Worm (Caenorhabditis elegans): Measurements from ENCODE around the gene dpy-18.

The dpy-18 gene

DNA sequence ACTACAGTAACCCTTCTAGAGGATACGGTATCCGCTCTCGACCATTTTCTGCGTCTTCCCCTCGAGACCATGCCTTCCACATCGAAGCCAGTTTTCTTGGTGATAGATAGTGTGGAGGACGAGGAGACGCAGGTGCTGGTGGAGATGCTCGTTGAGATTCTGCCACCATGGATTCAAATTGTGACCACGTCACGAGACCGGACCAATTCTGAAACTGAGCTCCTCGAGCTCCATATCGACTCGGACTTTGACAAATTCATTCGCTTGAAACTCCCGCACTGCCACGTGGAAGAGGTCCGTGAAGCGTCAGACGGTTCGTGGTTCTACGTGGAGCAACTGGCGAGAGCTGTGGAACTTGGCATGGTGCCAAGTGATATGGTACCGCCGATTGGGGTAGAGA lies 16.4 kb downstream of the dpy-18 start:
- TF ChIP-seq efl-1 (optimal IDR thresholded peaks at IDR 0.05) (no peak), efl-1 (GFP tag; optimal IDR thresholded peaks at IDR 0.05 in 1 of 2) (peak in 1 of 2 experiments; percentile 70), nhr-20 (tag; optimal IDR thresholded peaks at IDR 0.05) (no peak), lin-15B (tag; optimal IDR thresholded peaks at IDR 0.05) (no peak), hlh-4 (tag; optimal IDR thresholded peaks at IDR 0.05) (no peak)

ce11 chrIII:11360156-11360555 lies 17.6 kb downstream of the dpy-18 start, which contains the start of gene T28D6.4:
T28D6.4 (plus strand) TSS chrIII:11360456.
- no peak for TF ChIP-seq snu-23 (GFP tag; optimal IDR thresholded peaks at IDR 0.05)
- TF ChIP-seq lin-14 (GFP tag; optimal IDR thresholded peaks at IDR 0.05) = peak; percentile 3

ce11 chrIII:11359422-11359821 lies 18.4 kb downstream of the dpy-18 start:
- TF ChIP-seq pag-3 (tag; optimal IDR thresholded peaks at IDR 0.05; ENCODE audit: borderline replicate concordance, insufficient read depth) (no peak), nhr-20 (tag; optimal IDR thresholded peaks at IDR 0.05) (no peak), pax-3 (tag; optimal IDR thresholded peaks at IDR 0.05) (no peak), unc-98 (GFP tag; IDR thresholded peaks at IDR 0.05) (no peak), nhr-11 (tag; optimal IDR thresholded peaks at IDR 0.05) (no peak)

- TF ChIP-seq ceh-63 (GFP tag; optimal IDR thresholded peaks at IDR 0.05) (peak; percentile 29), aly-2 (tag; optimal IDR thresholded peaks at IDR 0.05) (no peak), alr-1 (tag; optimal IDR thresholded peaks at IDR 0.05; ENCODE audit: borderline replicate concordance) (no peak), lin-14 (GFP tag; optimal IDR thresholded peaks at IDR 0.05) (peak; percentile 22)
Observed at ce11 chrIII:11358273-11358672, 19.5 kb downstream of the dpy-18 start.

DNA sequence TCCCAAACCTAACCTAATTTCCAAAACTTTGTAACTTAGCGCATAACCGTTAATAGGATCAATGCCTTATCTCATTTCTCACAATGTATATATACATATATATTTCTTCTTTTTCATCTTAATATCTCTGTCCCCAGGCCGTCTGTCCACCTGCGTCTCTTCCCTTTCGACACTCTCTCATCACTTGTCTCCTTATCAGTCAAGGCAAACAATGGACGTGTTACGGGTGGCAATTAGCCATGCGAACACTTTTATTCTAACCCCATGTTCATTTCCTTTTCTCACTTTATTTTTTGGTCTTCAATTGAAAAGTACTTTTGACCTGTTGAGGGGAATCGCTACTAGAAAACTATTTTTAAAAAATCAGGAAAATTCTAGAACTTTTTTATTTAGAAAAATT lies 20.4 kb downstream of the dpy-18 start:
- TF ChIP-seq mep-1 (tag; optimal IDR thresholded peaks at IDR 0.05) (no peak), nhr-47 (tag; optimal IDR thresholded peaks at IDR 0.05) (no peak), blmp-1 (tag; optimal IDR thresholded peaks at IDR 0.05) (peak; percentile 16), unc-62 (GFP tag; optimal IDR thresholded peaks at IDR 0.05) (no peak), elt-3 (tag; optimal IDR thresholded peaks at IDR 0.05) (peak in 3 of 6 experiments; percentile 52 to 79 (median 64)), C16A3.4 (tag; optimal IDR thresholded peaks at IDR 0.05) (no peak), nhr-76 (tag; optimal IDR thresholded peaks at IDR 0.05) (no peak), fkh-8 (tag; optimal IDR thresholded peaks at IDR 0.05) (no peak), lin-13 (GFP tag; optimal IDR thresholded peaks at IDR 0.05) (no peak), lsy-2 (tag; optimal IDR thresholded peaks at IDR 0.05) (no peak), nhr-28 (tag; optimal IDR thresholded peaks at IDR 0.05) (no peak), fos-1 (tag; optimal IDR thresholded peaks at IDR 0.05) (no peak), ztf-4 (tag; optimal IDR thresholded peaks at IDR 0.05) (no peak), lin-35 (GFP tag; optimal IDR thresholded peaks at IDR 0.05) (peak in 1 of 2 experiments; percentile 4), hpl-2 (GFP tag; optimal IDR thresholded peaks at IDR 0.05) (no peak), nhr-90 (tag; optimal IDR thresholded peaks at IDR 0.05; ENCODE audit: poor library complexity) (peak; percentile 22), grh-1 (GFP tag; IDR thresholded peaks at IDR 0.05) (no peak), mab-9 (GFP tag; IDR thresholded peaks at IDR 0.05) (no peak), zag-1 (tag; optimal IDR thresholded peaks at IDR 0.05) (no peak), pqm-1 (tag; optimal IDR thresholded peaks at IDR 0.05) (no peak), lin-39 (tag; optimal IDR thresholded peaks at IDR 0.05) (no peak), tbx-2 (tag; optimal IDR thresholded peaks at IDR 0.05) (no peak), nhr-20 (tag; optimal IDR thresholded peaks at IDR 0.05) (no peak), nhr-12 (tag; optimal IDR thresholded peaks at IDR 0.05) (no peak), aha-1 (tag; optimal IDR thresholded peaks at IDR 0.05) (no peak), nhr-85 (tag) (no peak), aly-2 (tag; optimal IDR thresholded peaks at IDR 0.05) (no peak), ceh-8 (GFP tag; optimal IDR thresholded peaks at IDR 0.05) (no peak), fkh-10 (GFP tag; optimal IDR thresholded peaks at IDR 0.05) (no peak), unc-30 (tag; optimal IDR thresholded peaks at IDR 0.05) (no peak), dpl-1 (GFP tag; optimal IDR thresholded peaks at IDR 0.05) (no peak), Y116A8C.19 (tag; optimal IDR thresholded peaks at IDR 0.05; ENCODE audit: borderline replicate concordance) (no peak), egl-27 (tag; optimal IDR thresholded peaks at IDR 0.05) (no peak), nhr-237 (tag; optimal IDR thresholded peaks at IDR 0.05) (no peak), lin-14 (GFP tag; optimal IDR thresholded peaks at IDR 0.05) (peak; percentile 52)

Measured in whole organism, L1 larva.